Fruit fly (Drosophila melanogaster) whole organism, adult: ENCODE measurements around the gene jvl.

Experiments
- CG11617 ChIP-seq: fragments of 200-800 bp; sonication (Bioruptor generic); optimal IDR thresholded peaks from 2 replicates; lab custom pipeline; 2017; ENCODE audit warnings: mild to moderate bottlenecking, missing biosample characterization, missing genetic modification reagents, missing genetic modification characterization
- CG1620 ChIP-seq: fragments of 200-800 bp; sonication (Bioruptor generic); optimal IDR thresholded peaks from 2 replicates; lab custom pipeline; 2016; ENCODE audit warnings: missing biosample characterization, missing genetic modification characterization
- CG33017 ChIP-seq: fragments of 200-800 bp; sonication (Bioruptor generic); optimal IDR thresholded peaks from 2 replicates; lab custom pipeline; 2018; ENCODE audit warnings: missing biosample characterization, mild to moderate bottlenecking, missing genetic modification characterization, moderate library complexity
- CG7101 ChIP-seq: fragments of 200-800 bp; sonication (Bioruptor generic); optimal IDR thresholded peaks from 2 replicates; lab custom pipeline; 2018; ENCODE audit warnings: missing biosample characterization, mild to moderate bottlenecking, missing genetic modification characterization, moderate library complexity
- Clk ChIP-seq: fragments of 200-800 bp; sonication (Bioruptor generic); optimal IDR thresholded peaks from 2 replicates; lab custom pipeline; 2017; ENCODE audit warnings: missing biosample characterization, missing genetic modification characterization
- Crg-1 ChIP-seq: fragments of 200-800 bp; sonication (Bioruptor generic); optimal IDR thresholded peaks from 2 replicates; lab custom pipeline; 2016; ENCODE audit warnings: missing biosample characterization, missing genetic modification characterization
- Mnt ChIP-seq: fragments of 200-800 bp; sonication (Bioruptor generic); optimal IDR thresholded peaks from 2 replicates; lab custom pipeline; 2016; ENCODE audit warnings: missing biosample characterization, mild to moderate bottlenecking, missing genetic modification characterization
- bab1 ChIP-seq: fragments of 200-800 bp; sonication (Bioruptor generic); optimal IDR thresholded peaks from 3 replicates; lab custom pipeline; 2019; ENCODE audit warnings: missing biosample characterization, mild to moderate bottlenecking, missing genetic modification characterization, moderate library complexity
- cic ChIP-seq: fragments of 200-800 bp; sonication (Bioruptor generic); optimal IDR thresholded peaks from 2 replicates; lab custom pipeline; 2017; ENCODE audit warnings: missing biosample characterization, mild to moderate bottlenecking, missing genetic modification characterization, moderate library complexity
- cnc ChIP-seq, 2 experiments: fragments of >200 bp; optimal IDR thresholded peaks; 2 replicates each; lab custom pipeline; 2017
- ovo ChIP-seq: fragments of 200-800 bp; sonication (Bioruptor generic); optimal IDR thresholded peaks from 2 replicates; lab custom pipeline; 2016; ENCODE audit warnings: missing biosample characterization, missing genetic modification characterization
- pad ChIP-seq: fragments of 200-800 bp; sonication (Bioruptor generic); optimal IDR thresholded peaks from 3 replicates; lab custom pipeline; 2017; ENCODE audit warnings: missing biosample characterization, missing genetic modification characterization, mild to moderate bottlenecking, moderate library complexity, missing genetic modification reagents
- toe ChIP-seq: fragments of 200-800 bp; sonication (Bioruptor generic); optimal IDR thresholded peaks from 2 replicates; lab custom pipeline; 2016; ENCODE audit warnings: missing biosample characterization, missing genetic modification characterization

DNA sequence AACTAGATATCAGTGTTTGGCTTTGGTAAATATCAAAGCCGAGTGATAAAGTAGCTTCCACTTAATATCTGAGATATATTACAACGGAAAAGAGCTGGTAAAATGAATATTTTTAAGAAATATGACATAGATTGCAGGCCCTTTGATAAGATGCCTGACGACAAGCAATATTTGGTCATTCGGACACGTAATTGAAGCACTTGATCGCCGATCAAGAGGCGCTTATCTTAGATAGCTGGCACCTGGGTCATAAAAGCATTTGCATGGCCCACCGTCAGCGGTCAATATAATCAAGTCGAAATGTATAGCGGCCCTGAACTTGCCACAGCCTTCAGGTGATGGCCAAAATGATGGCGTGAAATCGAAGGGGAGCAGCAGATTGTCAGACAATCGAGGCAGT is 69.3 kb downstream of the jvl start:
- no peak for TF ChIP-seq CG11617
- TF ChIP-seq toe (GFP tag; lab: Kevin White, UChicago) = no peak
- TF ChIP-seq pad (GFP tag; lab: Kevin White, UChicago) = no peak
- peak; percentile 52 for TF ChIP-seq cic (GFP tag; lab: Kevin White, UChicago)
- TF ChIP-seq CG33017 (tag; lab: Kevin White, UChicago) = no peak
- no peak for TF ChIP-seq ovo (GFP tag; lab: Kevin White, UChicago)
- no peak for TF ChIP-seq Crg-1 (GFP tag; lab: Kevin White, UChicago)
- TF ChIP-seq bab1 (GFP tag; lab: Kevin White, UChicago) = no peak
- TF ChIP-seq Clk (GFP tag; lab: Kevin White, UChicago) = no peak
- no peak for TF ChIP-seq CG7101 (tag; lab: Kevin White, UChicago)
- no peak for TF ChIP-seq Mnt (GFP tag; lab: Kevin White, UChicago)
- no peak for TF ChIP-seq CG1620 (GFP tag; lab: Kevin White, UChicago)
- TF ChIP-seq cnc (optimal IDR thresholded peaks at IDR 0.05; lab: Kevin White, UChicago) = no peak
